Worm (Caenorhabditis elegans) whole organism, L2 larva: Measurements from ENCODE around the gene set-15.

ENCODE experiments used
- C34F6.9 ChIP-seq: fragments of 150-350 bp; optimal IDR thresholded peaks from 2 replicates; lab custom pipeline; 2014; ENCODE audit warnings: missing biosample characterization, missing genetic modification characterization
- F13H6.1 ChIP-seq: sonication (generic microtip); optimal IDR thresholded peaks from 2 replicates; lab custom pipeline; 2016; ENCODE audit warnings: missing genetic modification characterization, missing compliant biosample characterization
- R02D3.7 ChIP-seq: fragments of 150-350 bp; optimal IDR thresholded peaks from 2 replicates; lab custom pipeline; 2014; ENCODE audit warnings: missing biosample characterization, missing genetic modification characterization
- Y55F3AM.14 ChIP-seq: fragments of 200-800 bp; sonication (Bioruptor generic); optimal IDR thresholded peaks from 2 replicates; lab custom pipeline; 2018; ENCODE audit warnings: mild to moderate bottlenecking, missing genetic modification characterization, missing compliant biosample characterization
- ZK546.5 ChIP-seq: sonication (generic microtip); optimal IDR thresholded peaks from 2 replicates; lab custom pipeline; 2017; ENCODE audit warnings: missing biosample characterization, missing genetic modification characterization
- alr-1 ChIP-seq: fragments of 150-350 bp; optimal IDR thresholded peaks from 2 replicates; lab custom pipeline; 2014; ENCODE audit warnings: missing biosample characterization, missing genetic modification characterization
- aly-2 ChIP-seq: fragments of 150-350 bp; optimal IDR thresholded peaks from 2 replicates; lab custom pipeline; 2014; ENCODE audit warnings: missing biosample characterization, missing genetic modification characterization
- ama-1 ChIP-seq: fragments of 150-350 bp; optimal IDR thresholded peaks from 2 replicates; lab custom pipeline; 2018; ENCODE audit warnings: inconsistent platforms
- blmp-1 ChIP-seq: sonication (generic microtip); optimal IDR thresholded peaks from 2 replicates; lab custom pipeline; 2017; ENCODE audit warnings: missing genetic modification characterization, mild to moderate bottlenecking, missing compliant biosample characterization, antibody characterized with exemption, moderate library complexity; ENCODE audit not compliant: insufficient read depth
- ceh-16 ChIP-seq: fragments of 150-350 bp; optimal IDR thresholded peaks from 2 replicates; lab custom pipeline; 2014; ENCODE audit warnings: missing biosample characterization, missing genetic modification characterization
- ceh-82 ChIP-seq: fragments of 150-350 bp; optimal IDR thresholded peaks from 2 replicates; lab custom pipeline; 2014; ENCODE audit warnings: missing biosample characterization, missing genetic modification characterization
- crh-2 ChIP-seq: sonication (generic microtip); optimal IDR thresholded peaks from 2 replicates; lab custom pipeline; 2017; ENCODE audit warnings: missing biosample characterization, missing genetic modification characterization
- dmd-4 ChIP-seq: sonication (generic microtip); optimal IDR thresholded peaks from 2 replicates; lab custom pipeline; 2017; ENCODE audit warnings: missing biosample characterization, missing genetic modification characterization
- egl-27 ChIP-seq: sonication (generic microtip); optimal IDR thresholded peaks from 3 replicates; lab custom pipeline; 2017; ENCODE audit warnings: missing biosample characterization, missing genetic modification reagents, missing genetic modification characterization
- elt-1 ChIP-seq: fragments of 150-350 bp; optimal IDR thresholded peaks from 2 replicates; lab custom pipeline; 2014; ENCODE audit warnings: missing biosample characterization, missing genetic modification characterization
- elt-3 ChIP-seq: sonication (generic microtip); optimal IDR thresholded peaks from 2 replicates; lab custom pipeline; 2017; ENCODE audit warnings: missing biosample characterization, missing genetic modification characterization
- fos-1 ChIP-seq: fragments of 150-350 bp; optimal IDR thresholded peaks from 2 replicates; lab custom pipeline; 2014; ENCODE audit warnings: missing biosample characterization, missing genetic modification characterization
- gmeb-1 ChIP-seq: fragments of 150-350 bp; optimal IDR thresholded peaks from 2 replicates; lab custom pipeline; 2014; ENCODE audit warnings: missing biosample characterization, missing genetic modification characterization
- lin-11 ChIP-seq: fragments of 150-350 bp; sonication (generic microtip); optimal IDR thresholded peaks from 2 replicates; lab custom pipeline; 2014; ENCODE audit warnings: missing biosample characterization, missing genetic modification characterization, inconsistent platforms, mixed read lengths
- lin-13 ChIP-seq: fragments of 150-350 bp; optimal IDR thresholded peaks from 2 replicates; lab custom pipeline; 2014; ENCODE audit warnings: missing biosample characterization, missing genetic modification reagents, missing genetic modification characterization
- lin-39 ChIP-seq: fragments of 150-350 bp; optimal IDR thresholded peaks from 2 replicates; lab custom pipeline; 2014; ENCODE audit warnings: missing biosample characterization, missing genetic modification reagents, missing genetic modification characterization
- lsy-2 ChIP-seq, 2 experiments: fragments of 150-350 bp in 1 of 2; sonication (generic microtip) in 1 of 2; optimal IDR thresholded peaks; 2 replicates each; lab custom pipeline; 2014 to 2017; ENCODE audit warnings: missing biosample characterization in 2 of 2, missing genetic modification characterization in 2 of 2
- mab-5 ChIP-seq: fragments of 150-350 bp; optimal IDR thresholded peaks from 2 replicates; lab custom pipeline; 2014; ENCODE audit warnings: missing biosample characterization, missing genetic modification characterization
- mbf-1 ChIP-seq: sonication (generic microtip); optimal IDR thresholded peaks from 2 replicates; lab custom pipeline; 2017; ENCODE audit warnings: missing biosample characterization, missing genetic modification characterization
- mdl-1 ChIP-seq, 2 experiments: fragments of 150-350 bp in 1 of 2; sonication (generic microtip) in 1 of 2; optimal IDR thresholded peaks; 2 replicates each; lab custom pipeline; 2017; ENCODE audit warnings: missing biosample characterization in 2 of 2, missing genetic modification characterization in 2 of 2
- nhr-10 ChIP-seq: sonication (generic microtip); optimal IDR thresholded peaks from 2 replicates; lab custom pipeline; 2017; ENCODE audit warnings: missing biosample characterization, missing genetic modification characterization
- nhr-11 ChIP-seq: fragments of 150-350 bp; optimal IDR thresholded peaks from 2 replicates; lab custom pipeline; 2014; ENCODE audit warnings: missing biosample characterization, missing genetic modification characterization
- nhr-12 ChIP-seq: fragments of 150-350 bp; optimal IDR thresholded peaks from 2 replicates; lab custom pipeline; 2014; ENCODE audit warnings: missing biosample characterization, missing genetic modification characterization
- nhr-129 ChIP-seq: fragments of 150-350 bp; optimal IDR thresholded peaks from 2 replicates; lab custom pipeline; 2014; ENCODE audit warnings: missing biosample characterization, missing genetic modification characterization
- nhr-21 ChIP-seq: fragments of 150-350 bp; optimal IDR thresholded peaks from 2 replicates; lab custom pipeline; 2014; ENCODE audit warnings: missing biosample characterization, missing genetic modification characterization
- nhr-23 ChIP-seq: fragments of 150-350 bp; optimal IDR thresholded peaks from 2 replicates; lab custom pipeline; 2014; ENCODE audit warnings: missing biosample characterization, missing genetic modification reagents, missing genetic modification characterization
- nhr-237 ChIP-seq: fragments of 150-350 bp; optimal IDR thresholded peaks from 2 replicates; lab custom pipeline; 2014; ENCODE audit warnings: missing biosample characterization, missing genetic modification characterization
- nhr-25 ChIP-seq: fragments of 150-350 bp; sonication (generic microtip); optimal IDR thresholded peaks from 3 replicates; lab custom pipeline; 2014; ENCODE audit warnings: missing biosample characterization, missing genetic modification characterization
- nhr-6 ChIP-seq: fragments of 150-350 bp; optimal IDR thresholded peaks from 2 replicates; lab custom pipeline; 2014; ENCODE audit warnings: missing biosample characterization, missing genetic modification characterization
- nhr-77 ChIP-seq: fragments of 150-350 bp; optimal IDR thresholded peaks from 2 replicates; lab custom pipeline; 2014; ENCODE audit warnings: missing biosample characterization, missing genetic modification characterization
- peb-1 ChIP-seq: fragments of 150-350 bp; optimal IDR thresholded peaks from 2 replicates; lab custom pipeline; 2014; ENCODE audit warnings: missing biosample characterization, missing genetic modification characterization
- sem-4 ChIP-seq: fragments of 150-350 bp; optimal IDR thresholded peaks from 2 replicates; lab custom pipeline; 2014; ENCODE audit warnings: missing biosample characterization, missing genetic modification reagents, missing genetic modification characterization
- skn-1 ChIP-seq: sonication (generic microtip); optimal IDR thresholded peaks from 2 replicates; lab custom pipeline; 2017; ENCODE audit warnings: missing biosample characterization, missing genetic modification characterization
- sma-3 ChIP-seq: sonication (generic microtip); optimal IDR thresholded peaks from 2 replicates; lab custom pipeline; 2016; ENCODE audit warnings: missing genetic modification reagents, missing genetic modification characterization, missing compliant biosample characterization
- sma-9 ChIP-seq, 2 experiments: fragments of 150-350 bp in 1 of 2; sonication (generic microtip) in 1 of 2; optimal IDR thresholded peaks; 2 replicates each; lab custom pipeline; 2014 to 2016; ENCODE audit warnings: missing genetic modification characterization in 2 of 2, mild to moderate bottlenecking in 1 of 2, missing biosample characterization in 1 of 2, missing compliant biosample characterization in 1 of 2, missing genetic modification reagents in 1 of 2, moderate library complexity in 1 of 2
- snpc-4 ChIP-seq: fragments of 150-350 bp; optimal IDR thresholded peaks from 2 replicates; lab custom pipeline; 2014; ENCODE audit warnings: missing biosample characterization, missing genetic modification characterization
- unc-39 ChIP-seq: fragments of 150-350 bp; optimal IDR thresholded peaks from 2 replicates; lab custom pipeline; 2014; ENCODE audit warnings: missing biosample characterization, missing genetic modification characterization
- unc-55 ChIP-seq: fragments of 150-350 bp; sonication (generic microtip); optimal IDR thresholded peaks from 3 replicates; lab custom pipeline; 2014; ENCODE audit warnings: missing biosample characterization, missing genetic modification reagents, missing genetic modification characterization
- unc-62 ChIP-seq: fragments of 150-350 bp; optimal IDR thresholded peaks from 2 replicates; lab custom pipeline; 2014; ENCODE audit warnings: missing biosample characterization, missing genetic modification reagents, missing genetic modification characterization
- zag-1 ChIP-seq: fragments of 150-350 bp; optimal IDR thresholded peaks from 2 replicates; lab custom pipeline; 2014; ENCODE audit warnings: missing biosample characterization, missing genetic modification characterization
- ztf-1 ChIP-seq: fragments of 200-800 bp; sonication (Bioruptor generic); conservative IDR thresholded peaks from 2 replicates; pipeline ENCODE4 v1.3.6; 2022; ENCODE audit warnings: missing genetic modification characterization, missing compliant biosample characterization
- ztf-11 ChIP-seq: sonication (generic microtip); optimal IDR thresholded peaks from 2 replicates; lab custom pipeline; 2017; ENCODE audit warnings: missing biosample characterization, missing genetic modification characterization
- ztf-4 ChIP-seq: fragments of 150-350 bp; optimal IDR thresholded peaks from 2 replicates; lab custom pipeline; 2014; ENCODE audit warnings: missing biosample characterization, missing genetic modification characterization

Gene set-15

ce11 chrIV:4747553-4747952 lies 32.5 kb downstream of the set-15 start, which contains the start of gene tctn-1:
Gene tctn-1 (minus strand): TSS chrIV:4747832.
- TF ChIP-seq Y55F3AM.14 (GFP tag; lab: Kevin White, UChicago) (no peak), nhr-21 (no peak), lin-13 (GFP tag; lab: Kevin White, UChicago) (peak; percentile 9), nhr-129 (tag; lab: Kevin White, UChicago) (peak; percentile 16), ama-1 (lab: Kevin White, UChicago) (peak; percentile 63), lsy-2 (tag; optimal IDR thresholded peaks at IDR 0.05; lab: Kevin White, UChicago) (peak; percentile 29 to 56)

DNA sequence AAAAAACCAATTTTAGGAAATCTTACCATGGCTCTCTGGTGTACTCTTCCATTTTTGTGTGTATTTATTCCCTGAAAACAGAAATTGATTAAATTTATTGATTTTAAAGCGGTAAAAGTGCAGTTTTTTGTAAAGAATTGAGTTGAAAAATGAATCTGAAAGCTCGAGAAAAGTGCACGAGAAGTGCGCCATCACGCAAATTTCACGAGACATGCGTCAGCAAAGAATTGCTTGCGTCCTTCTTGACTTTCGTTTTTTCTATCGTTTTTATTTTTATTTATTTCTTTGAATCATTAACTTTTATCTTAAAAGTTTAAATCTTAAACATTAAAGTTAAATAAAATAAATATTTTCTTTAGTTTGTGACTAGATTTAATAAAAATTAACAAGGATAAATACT lies 34.6 kb downstream of the set-15 start, which contains the start of gene timm-17B.1:
timm-17B.1 (minus strand) TSS at position 71 of the 400 bp plus-strand sequence.
- TF ChIP-seq nhr-237 (tag; lab: Kevin White, UChicago) (no peak), unc-62 (GFP tag; lab: Kevin White, UChicago) (no peak), nhr-11 (tag; lab: Kevin White, UChicago) (no peak), lin-13 (GFP tag; lab: Kevin White, UChicago) (peak; percentile 60), snpc-4 (tag; lab: Kevin White, UChicago) (peak; percentile 13), mbf-1 (no peak), lin-11 (tag; lab: Kevin White, UChicago) (no peak), R02D3.7 (tag; lab: Kevin White, UChicago) (peak; percentile 62), ceh-16 (tag; lab: Kevin White, UChicago) (peak; percentile 36), Y55F3AM.14 (GFP tag; lab: Kevin White, UChicago) (no peak), dmd-4 (tag; lab: Kevin White, UChicago) (peak; percentile 2), elt-3 (tag; lab: Kevin White, UChicago) (no peak), ztf-4 (tag; lab: Kevin White, UChicago) (no peak), mdl-1 (tag; optimal IDR thresholded peaks at IDR 0.05; lab: Kevin White, UChicago) (peak in 1 of 2 experiments; percentile 9), lin-39 (tag; lab: Kevin White, UChicago) (no peak), ztf-1 (GFP tag; lab: Robert Waterston, UW) (no peak), unc-55 (GFP tag; lab: Kevin White, UChicago) (peak; percentile 82), sem-4 (no peak), egl-27 (no peak), skn-1 (tag; lab: Kevin White, UChicago) (no peak), sma-9 (GFP tag; optimal IDR thresholded peaks at IDR 0.05; lab: Kevin White, UChicago) (peak; percentile 60), sma-9 (tag; optimal IDR thresholded peaks at IDR 0.05; lab: Kevin White, UChicago) (no peak), elt-1 (no peak), nhr-23 (tag; lab: Kevin White, UChicago) (no peak), mab-5 (peak; percentile 78), aly-2 (tag; lab: Kevin White, UChicago) (no peak), ama-1 (lab: Kevin White, UChicago) (peak; percentile 27), gmeb-1 (peak; percentile 84), C34F6.9 (tag; lab: Kevin White, UChicago) (peak; percentile 93), peb-1 (tag; lab: Kevin White, UChicago) (no peak), crh-2 (peak; percentile 74), zag-1 (tag; lab: Kevin White, UChicago) (no peak), lsy-2 (tag; optimal IDR thresholded peaks at IDR 0.05; lab: Kevin White, UChicago) (peak; percentile 93 to 96), nhr-25 (tag; lab: Kevin White, UChicago) (peak; percentile 73), nhr-12 (tag; lab: Kevin White, UChicago) (no peak), nhr-129 (tag; lab: Kevin White, UChicago) (peak; percentile 69), nhr-77 (tag; lab: Kevin White, UChicago) (no peak), alr-1 (no peak), sma-3 (GFP tag; lab: Kevin White, UChicago) (peak; percentile 49), nhr-10 (tag; lab: Kevin White, UChicago) (no peak), blmp-1 (no peak), fos-1 (tag; lab: Kevin White, UChicago) (no peak), ztf-11 (tag; lab: Kevin White, UChicago) (no peak), ceh-82 (tag; lab: Kevin White, UChicago) (no peak), nhr-6 (peak; percentile 37), ZK546.5 (tag; lab: Kevin White, UChicago) (no peak), nhr-21 (peak; percentile 43), unc-39 (tag; lab: Kevin White, UChicago) (no peak), F13H6.1 (tag; lab: Kevin White, UChicago) (peak; percentile 35)
